Worm (Caenorhabditis elegans): ENCODE measurements around the gene thn-4.

DNA sequence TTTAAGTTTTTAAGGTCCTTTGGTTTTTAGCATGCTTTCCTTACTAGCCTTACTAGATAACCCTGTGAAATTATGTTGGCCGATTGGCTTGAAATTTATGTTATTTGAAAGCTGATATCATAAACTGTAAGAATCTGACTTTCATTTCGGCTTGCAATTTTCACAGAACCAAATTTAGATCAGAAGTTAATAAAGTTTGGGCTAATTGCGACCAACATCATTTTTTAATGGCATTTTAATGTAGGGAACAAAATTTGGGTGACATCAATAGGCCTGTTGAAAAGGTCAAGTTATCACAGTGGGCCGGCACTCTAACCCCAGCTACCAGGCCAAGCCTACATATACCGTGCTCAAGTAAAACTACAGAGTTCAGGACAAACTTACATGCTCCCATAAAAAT lies 40.0 kb downstream of the thn-4 start:
- no peak for TF ChIP-seq ama-1 (optimal IDR thresholded peaks at IDR 0.05)
- TF ChIP-seq tbx-37 (GFP tag; conservative IDR thresholded peaks at IDR 0.05) = no peak
- no peak for TF ChIP-seq flt-1 (GFP tag; IDR thresholded peaks at IDR 0.05)
- no peak for TF ChIP-seq scrt-1 (GFP tag; IDR thresholded peaks at IDR 0.05)
- no peak for TF ChIP-seq hmg-4 (GFP tag; optimal IDR thresholded peaks at IDR 0.05)
- TF ChIP-seq hmbx-1 (tag; optimal IDR thresholded peaks at IDR 0.05) = no peak
- no peak for TF ChIP-seq hnd-1 (tag; optimal IDR thresholded peaks at IDR 0.05)
- TF ChIP-seq ets-7 (tag; optimal IDR thresholded peaks at IDR 0.05) = no peak
- TF ChIP-seq pes-1 (GFP tag; IDR thresholded peaks at IDR 0.05) = no peak
- TF ChIP-seq sea-1 (GFP tag; conservative IDR thresholded peaks at IDR 0.05) = no peak
- no peak for TF ChIP-seq F13C5.2 (tag; optimal IDR thresholded peaks at IDR 0.05)
- TF ChIP-seq ceh-13 (GFP tag; optimal IDR thresholded peaks at IDR 0.05) = no peak
